Fruit fly (Drosophila melanogaster): ENCODE results near the gene RPA2.

The RPA2 gene

dm6 chr2L:20950421-20951108, 24.6 kb upstream of the RPA2 start (continued):
- TF ChIP-seq dmrt11E (tag; optimal IDR thresholded peaks at IDR 0.05), result no peak
- no peak for TF ChIP-seq cwo (GFP tag; optimal IDR thresholded peaks at IDR 0.05)
- TF ChIP-seq CG3407 (GFP tag; optimal IDR thresholded peaks at IDR 0.05), result no peak
- TF ChIP-seq CG8944 (GFP tag; optimal IDR thresholded peaks at IDR 0.05), result no peak
- no peak for TF ChIP-seq z (GFP tag; IDR thresholded peaks at IDR 0.05)
- TF ChIP-seq HLH4C (GFP tag; IDR thresholded peaks at IDR 0.05; ENCODE audit: partially characterized antibody), result no peak
- no peak for TF ChIP-seq BtbVII (GFP tag; optimal IDR thresholded peaks at IDR 0.05)
- peak; percentile 22 for TF ChIP-seq dm (GFP tag; optimal IDR thresholded peaks at IDR 0.05)
- TF ChIP-seq sob (GFP tag; IDR thresholded peaks at IDR 0.05), result peak; percentile 75
- TF ChIP-seq CG6765 (GFP tag; optimal IDR thresholded peaks at IDR 0.05), result no peak
- peak; percentile 74 for TF ChIP-seq Abd-B (GFP tag; optimal IDR thresholded peaks at IDR 0.05)
- no peak for TF ChIP-seq nerfin-2 (GFP tag; IDR thresholded peaks at IDR 0.05; ENCODE audit: partially characterized antibody)
- TF ChIP-seq cas (GFP tag; IDR thresholded peaks at IDR 0.05), result no peak
- no peak for TF ChIP-seq gcm2 (GFP tag; optimal IDR thresholded peaks at IDR 0.05)
- TF ChIP-seq stwl (tag; optimal IDR thresholded peaks at IDR 0.05), result no peak
- TF ChIP-seq ind (GFP tag; optimal IDR thresholded peaks at IDR 0.05), result peak; percentile 17
- TF ChIP-seq HLH3B (GFP tag; IDR thresholded peaks at IDR 0.05), result peak; percentile 78
- TF ChIP-seq ERR (GFP tag; optimal IDR thresholded peaks at IDR 0.05), result peak; percentile 35
- TF ChIP-seq CG32532 (GFP tag; IDR thresholded peaks at IDR 0.05), result peak; percentile 36; the same call in 1 of the 2 replicates
- TF ChIP-seq Tbp (GFP tag; optimal IDR thresholded peaks at IDR 0.05), result no peak
- no peak for TF ChIP-seq CG13296 (GFP tag; optimal IDR thresholded peaks at IDR 0.05)
- TF ChIP-seq D (optimal IDR thresholded peaks at IDR 0.05), result no peak
- no peak for TF ChIP-seq D (GFP tag; optimal IDR thresholded peaks at IDR 0.05)
- TF ChIP-seq CG2202 (tag; optimal IDR thresholded peaks at IDR 0.05), result no peak
- TF ChIP-seq Sry-δ (GFP tag; optimal IDR thresholded peaks at IDR 0.05), result no peak
- TF ChIP-seq CG4854 (GFP tag; optimal IDR thresholded peaks at IDR 0.05), result no peak
- TF ChIP-seq twi (tag; optimal IDR thresholded peaks at IDR 0.05), result no peak
- peak; percentile 55; the same call in 1 of the 2 replicates for TF ChIP-seq CG10366 (GFP tag; IDR thresholded peaks at IDR 0.05)
- peak; percentile 79 for TF ChIP-seq row (GFP tag; IDR thresholded peaks at IDR 0.05)
- no peak for TF ChIP-seq NFAT (GFP tag; IDR thresholded peaks at IDR 0.05)
- no peak for TF ChIP-seq Kr (GFP tag; optimal IDR thresholded peaks at IDR 0.05)
- no peak for TF ChIP-seq D19B (GFP tag; optimal IDR thresholded peaks at IDR 0.05)
- TF ChIP-seq nom (GFP tag; optimal IDR thresholded peaks at IDR 0.05), result no peak
- no peak for TF ChIP-seq kay (GFP tag; optimal IDR thresholded peaks at IDR 0.05)
- no peak for TF ChIP-seq sna (GFP tag; IDR thresholded peaks at IDR 0.05; ENCODE audit: partially characterized antibody)
- TF ChIP-seq eyg (GFP tag; optimal IDR thresholded peaks at IDR 0.05), result no peak
- TF ChIP-seq pho (GFP tag; optimal IDR thresholded peaks at IDR 0.05), result peak; percentile 29
- peak; percentile 72 for TF ChIP-seq sens (GFP tag)
- TF ChIP-seq dysf (GFP tag; IDR thresholded peaks at IDR 0.05), result peak; percentile 82
- TF ChIP-seq MTF-1 (GFP tag; optimal IDR thresholded peaks at IDR 0.05; ENCODE audit: borderline replicate concordance), result no peak
- no peak for TF ChIP-seq pb (GFP tag; optimal IDR thresholded peaks at IDR 0.05)
- peak; percentile 58 for TF ChIP-seq PHDP (tag; optimal IDR thresholded peaks at IDR 0.05)
- TF ChIP-seq NC2β (GFP tag; optimal IDR thresholded peaks at IDR 0.05), result no peak
- no peak for TF ChIP-seq CG17829 (tag; optimal IDR thresholded peaks at IDR 0.05)
- no peak for TF ChIP-seq CG2129 (GFP tag; IDR thresholded peaks at IDR 0.05; ENCODE audit: partially characterized antibody)
- peak; percentile 5 for TF ChIP-seq tio (GFP tag; optimal IDR thresholded peaks at IDR 0.05)
- TF ChIP-seq crc (GFP tag; optimal IDR thresholded peaks at IDR 0.05), result no peak
- TF ChIP-seq CG17802 (tag; optimal IDR thresholded peaks at IDR 0.05), result no peak
- no peak for TF ChIP-seq CG3163 (GFP tag; optimal IDR thresholded peaks at IDR 0.05)
- TF ChIP-seq Six4 (GFP tag; optimal IDR thresholded peaks at IDR 0.05), result peak; percentile 27
- TF ChIP-seq Lhr (GFP tag; optimal IDR thresholded peaks at IDR 0.05), result no peak
